Worm (Caenorhabditis elegans) whole organism, midembryonic: Measurements from ENCODE around the gene tsr-1.

ENCODE experiments used
- T22C8.4 ChIP-seq: fragments of 200-800 bp; sonication (Bioruptor generic); IDR thresholded peaks from 2 replicates; pipeline ENCODE4 v1.3.6; 2022; ENCODE audit warnings: missing genetic modification characterization, missing compliant biosample characterization
- cog-1 ChIP-seq: sonication (generic microtip); optimal IDR thresholded peaks from 2 replicates; lab custom pipeline; 2016; ENCODE audit warnings: missing genetic modification characterization, missing compliant biosample characterization
- flt-1 ChIP-seq: fragments of 200-800 bp; sonication (Bioruptor generic); IDR thresholded peaks from 2 replicates; pipeline ENCODE4 v1.3.6; 2022; ENCODE audit warnings: missing genetic modification characterization, missing compliant biosample characterization
- klf-2 ChIP-seq: fragments of 200-800 bp; sonication (Bioruptor generic); conservative IDR thresholded peaks from 2 replicates; pipeline ENCODE4 v1.3.6; 2022; ENCODE audit warnings: missing genetic modification reagents, missing genetic modification characterization, missing compliant biosample characterization
- med-1 ChIP-seq: sonication (generic microtip); optimal IDR thresholded peaks from 2 replicates; lab custom pipeline; 2017; ENCODE audit warnings: missing genetic modification characterization, mild to moderate bottlenecking, missing compliant biosample characterization, antibody characterized with exemption, missing genetic modification reagents; ENCODE audit not compliant: insufficient read depth
- ref-1 ChIP-seq: fragments of 200-800 bp; sonication (Bioruptor generic); conservative IDR thresholded peaks from 2 replicates; pipeline ENCODE4 v1.3.6; 2022; ENCODE audit warnings: missing genetic modification reagents, missing genetic modification characterization, missing compliant biosample characterization
- tab-1 ChIP-seq: fragments of 200-800 bp; sonication (Bioruptor generic); IDR thresholded peaks from 2 replicates; pipeline ENCODE4 v1.3.6; 2022; ENCODE audit warnings: missing genetic modification characterization, missing compliant biosample characterization
- ztf-23 ChIP-seq: fragments of 200-800 bp; sonication (Bioruptor generic); IDR thresholded peaks from 2 replicates; pipeline ENCODE4 v1.3.6; 2022; ENCODE audit warnings: missing genetic modification reagents, missing genetic modification characterization, missing compliant biosample characterization
- ztf-29 ChIP-seq: fragments of 200-800 bp; sonication (Bioruptor generic); IDR thresholded peaks from 2 replicates; pipeline ENCODE4 v1.3.6; 2022; ENCODE audit warnings: missing genetic modification reagents, missing genetic modification characterization, missing compliant biosample characterization

Gene tsr-1

DNA sequence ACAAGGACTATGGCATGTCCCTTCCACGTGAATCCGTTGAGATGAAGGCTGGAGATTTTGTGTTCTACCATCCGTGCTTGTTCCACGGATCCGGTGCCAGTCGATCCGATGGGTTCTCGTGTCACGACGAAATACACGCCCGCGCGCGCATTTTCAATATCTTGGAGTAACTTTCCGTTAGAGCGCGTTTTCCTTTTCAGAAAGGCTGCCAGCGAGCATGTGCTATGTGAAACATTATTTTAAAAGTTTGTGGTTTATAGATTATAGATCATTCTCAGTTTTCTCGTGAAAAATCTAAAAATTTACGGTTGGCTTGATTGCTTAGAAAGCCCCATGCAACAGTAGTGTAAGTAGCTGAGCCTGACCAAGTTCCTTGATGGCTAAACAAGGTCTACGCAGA, 54.3 kb downstream of the tsr-1 start, which contains the start of gene fbxc-20:
fbxc-20 (plus strand) TSS at position 301 of the 400 bp plus-strand sequence.
- TF ChIP-seq klf-2 (GFP tag; lab: Robert Waterston, UW) (no peak), ref-1 (no peak), flt-1 (no peak), T22C8.4 (no peak), med-1 (GFP tag; lab: Kevin White, UChicago) (no peak), cog-1 (tag; lab: Kevin White, UChicago) (no peak), tab-1 (GFP tag; lab: Robert Waterston, UW) (no peak), ztf-29 (GFP tag; lab: Robert Waterston, UW) (no peak), ztf-23 (GFP tag; lab: Robert Waterston, UW) (no peak)

ce11 chrII:2417889-2418288, 55.3 kb downstream of the tsr-1 start, which contains the start of the genes F42G2.5 and F42G2.7:
Gene F42G2.5 (minus strand): TSS chrII:2417989.
Gene F42G2.7 (plus strand): TSS chrII:2418158.
- TF ChIP-seq cog-1 (tag; lab: Kevin White, UChicago): no peak
- TF ChIP-seq flt-1: no peak
- no peak for TF ChIP-seq ref-1
- TF ChIP-seq tab-1 (GFP tag; lab: Robert Waterston, UW): no peak
- no peak for TF ChIP-seq med-1 (GFP tag; lab: Kevin White, UChicago)
- no peak for TF ChIP-seq ztf-29 (GFP tag; lab: Robert Waterston, UW)
- no peak for TF ChIP-seq T22C8.4
- no peak for TF ChIP-seq ztf-23 (GFP tag; lab: Robert Waterston, UW)
- no peak for TF ChIP-seq klf-2 (GFP tag; lab: Robert Waterston, UW)

DNA sequence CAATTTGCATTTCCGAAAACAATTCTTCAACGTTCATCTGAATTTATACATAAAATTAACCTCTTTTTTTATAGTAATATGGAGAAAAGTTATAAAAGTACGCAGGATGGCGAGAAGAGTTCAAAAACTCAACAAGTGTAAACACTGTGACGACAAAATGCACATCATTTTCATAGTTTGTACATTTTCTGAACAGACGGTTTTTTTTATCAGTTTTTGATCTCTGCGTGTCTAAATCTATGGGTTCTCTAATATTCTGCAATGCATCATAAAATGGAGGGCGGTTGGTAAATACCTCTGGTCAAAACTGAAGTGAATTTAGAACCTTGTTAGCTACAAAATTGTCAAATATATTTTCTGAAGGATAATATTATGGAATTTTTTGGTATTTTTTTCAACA, 57.7 kb downstream of the tsr-1 start, which contains the start of gene fbxa-4:
fbxa-4 (minus strand) TSS at position 93 of the 400 bp plus-strand sequence.
- TF ChIP-seq ztf-23 (GFP tag; lab: Robert Waterston, UW) (no peak), flt-1 (no peak), tab-1 (GFP tag; lab: Robert Waterston, UW) (no peak), med-1 (GFP tag; lab: Kevin White, UChicago) (no peak), ref-1 (no peak), ztf-29 (GFP tag; lab: Robert Waterston, UW) (no peak), T22C8.4 (no peak), cog-1 (tag; lab: Kevin White, UChicago) (no peak), klf-2 (GFP tag; lab: Robert Waterston, UW) (no peak)

DNA sequence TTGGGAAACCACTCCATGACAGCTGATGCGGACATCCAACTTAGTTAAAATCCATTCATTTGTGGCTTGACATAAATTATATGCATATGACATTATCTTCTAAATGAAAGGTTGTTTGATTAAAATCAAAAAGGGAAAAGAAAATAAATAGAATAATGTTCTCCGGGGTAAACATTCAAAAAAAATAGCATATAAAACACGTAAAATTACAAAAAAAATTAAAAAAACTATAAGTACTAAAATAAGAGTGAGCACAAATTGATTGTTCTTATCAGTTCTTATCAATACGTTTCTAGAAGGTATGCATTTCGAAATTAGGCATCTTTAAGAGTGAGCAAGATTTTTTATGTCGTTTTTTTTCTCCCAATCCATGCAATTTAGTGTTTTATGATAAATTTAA, 60.5 kb downstream of the tsr-1 start, which contains the start of gene fbxa-182:
fbxa-182 (minus strand) TSS at position 101 of the 400 bp plus-strand sequence.
- TF ChIP-seq klf-2 (GFP tag; lab: Robert Waterston, UW): no peak
- TF ChIP-seq ref-1: no peak
- TF ChIP-seq ztf-23 (GFP tag; lab: Robert Waterston, UW): no peak
- TF ChIP-seq tab-1 (GFP tag; lab: Robert Waterston, UW): no peak
- no peak for TF ChIP-seq flt-1
- TF ChIP-seq cog-1 (tag; lab: Kevin White, UChicago): no peak
- TF ChIP-seq ztf-29 (GFP tag; lab: Robert Waterston, UW): no peak

ce11 chrII:2411555-2411954, 61.6 kb downstream of the tsr-1 start:
- no peak for TF ChIP-seq ztf-29 (GFP tag; lab: Robert Waterston, UW)
- no peak for TF ChIP-seq T22C8.4
- TF ChIP-seq ref-1: no peak
- no peak for TF ChIP-seq ztf-23 (GFP tag; lab: Robert Waterston, UW)
- TF ChIP-seq klf-2 (GFP tag; lab: Robert Waterston, UW): no peak
- no peak for TF ChIP-seq tab-1 (GFP tag; lab: Robert Waterston, UW)

ce11 chrII:2411093-2411492, 62.1 kb downstream of the tsr-1 start:
- TF ChIP-seq ref-1: no peak
